Worm (Caenorhabditis elegans) whole organism, midembryonic: Measurements from ENCODE around the gene nas-31.
A peak's percentile ranks its signal among the peaks of the same experiment; 100 is the strongest.

ENCODE experiments used
- T22C8.4 ChIP-seq: fragments of 200-800 bp; sonication (Bioruptor generic); IDR thresholded peaks from 2 replicates; pipeline ENCODE4 v1.3.6; 2022; ENCODE audit warnings: missing genetic modification characterization, missing compliant biosample characterization
- cog-1 ChIP-seq: sonication (generic microtip); optimal IDR thresholded peaks from 2 replicates; lab custom pipeline; 2016; ENCODE audit warnings: missing genetic modification characterization, missing compliant biosample characterization
- flt-1 ChIP-seq: fragments of 200-800 bp; sonication (Bioruptor generic); IDR thresholded peaks from 2 replicates; pipeline ENCODE4 v1.3.6; 2022; ENCODE audit warnings: missing genetic modification characterization, missing compliant biosample characterization
- klf-2 ChIP-seq: fragments of 200-800 bp; sonication (Bioruptor generic); conservative IDR thresholded peaks from 2 replicates; pipeline ENCODE4 v1.3.6; 2022; ENCODE audit warnings: missing genetic modification reagents, missing genetic modification characterization, missing compliant biosample characterization
- med-1 ChIP-seq: sonication (generic microtip); optimal IDR thresholded peaks from 2 replicates; lab custom pipeline; 2017; ENCODE audit warnings: missing genetic modification characterization, mild to moderate bottlenecking, missing compliant biosample characterization, antibody characterized with exemption, missing genetic modification reagents; ENCODE audit not compliant: insufficient read depth
- ref-1 ChIP-seq: fragments of 200-800 bp; sonication (Bioruptor generic); conservative IDR thresholded peaks from 2 replicates; pipeline ENCODE4 v1.3.6; 2022; ENCODE audit warnings: missing genetic modification reagents, missing genetic modification characterization, missing compliant biosample characterization
- tab-1 ChIP-seq: fragments of 200-800 bp; sonication (Bioruptor generic); IDR thresholded peaks from 2 replicates; pipeline ENCODE4 v1.3.6; 2022; ENCODE audit warnings: missing genetic modification characterization, missing compliant biosample characterization
- ztf-23 ChIP-seq: fragments of 200-800 bp; sonication (Bioruptor generic); IDR thresholded peaks from 2 replicates; pipeline ENCODE4 v1.3.6; 2022; ENCODE audit warnings: missing genetic modification reagents, missing genetic modification characterization, missing compliant biosample characterization
- ztf-29 ChIP-seq: fragments of 200-800 bp; sonication (Bioruptor generic); IDR thresholded peaks from 2 replicates; pipeline ENCODE4 v1.3.6; 2022; ENCODE audit warnings: missing genetic modification reagents, missing genetic modification characterization, missing compliant biosample characterization

Gene nas-31

ce11 chrV:10955681-10956476, 34.2 kb upstream of the nas-31 start, which contains the start of gene F17C11.13:
F17C11.13 (plus strand) TSS chrV:10955923.
- TF ChIP-seq cog-1 (tag; lab: Kevin White, UChicago) (no peak), ztf-23 (GFP tag; lab: Robert Waterston, UW) (no peak), ztf-29 (no peak), flt-1 (GFP tag; lab: Robert Waterston, UW) (no peak), tab-1 (GFP tag; lab: Robert Waterston, UW) (no peak), med-1 (GFP tag; lab: Kevin White, UChicago) (no peak), klf-2 (GFP tag; lab: Robert Waterston, UW) (no peak), T22C8.4 (GFP tag; lab: Robert Waterston, UW) (no peak), ref-1 (GFP tag; lab: Robert Waterston, UW) (no peak)

ce11 chrV:10954832-10955231, 33.2 kb upstream of the nas-31 start, which contains the start of gene F17C11.6:
F17C11.6 (plus strand) TSS chrV:10955121.
- TF ChIP-seq T22C8.4 (GFP tag; lab: Robert Waterston, UW): no peak
- no peak for TF ChIP-seq ref-1 (GFP tag; lab: Robert Waterston, UW)
- no peak for TF ChIP-seq flt-1 (GFP tag; lab: Robert Waterston, UW)
- no peak for TF ChIP-seq cog-1 (tag; lab: Kevin White, UChicago)
- TF ChIP-seq ztf-29: no peak
- TF ChIP-seq tab-1 (GFP tag; lab: Robert Waterston, UW): no peak
- TF ChIP-seq med-1 (GFP tag; lab: Kevin White, UChicago): no peak
- TF ChIP-seq ztf-23 (GFP tag; lab: Robert Waterston, UW): no peak
- no peak for TF ChIP-seq klf-2 (GFP tag; lab: Robert Waterston, UW)

- TF ChIP-seq ref-1 (GFP tag; lab: Robert Waterston, UW): no peak
- no peak for TF ChIP-seq cog-1 (tag; lab: Kevin White, UChicago)
- no peak for TF ChIP-seq klf-2 (GFP tag; lab: Robert Waterston, UW)
- no peak for TF ChIP-seq ztf-23 (GFP tag; lab: Robert Waterston, UW)
- TF ChIP-seq tab-1 (GFP tag; lab: Robert Waterston, UW): no peak
- no peak for TF ChIP-seq med-1 (GFP tag; lab: Kevin White, UChicago)
- TF ChIP-seq ztf-29: no peak
- TF ChIP-seq T22C8.4 (GFP tag; lab: Robert Waterston, UW): no peak
- no peak for TF ChIP-seq flt-1 (GFP tag; lab: Robert Waterston, UW)
Measured at ce11 chrV:10954334-10954733, 32.7 kb upstream of the nas-31 start, which contains the start of gene clec-221. clec-221 (minus strand) TSS chrV:10954434.

DNA sequence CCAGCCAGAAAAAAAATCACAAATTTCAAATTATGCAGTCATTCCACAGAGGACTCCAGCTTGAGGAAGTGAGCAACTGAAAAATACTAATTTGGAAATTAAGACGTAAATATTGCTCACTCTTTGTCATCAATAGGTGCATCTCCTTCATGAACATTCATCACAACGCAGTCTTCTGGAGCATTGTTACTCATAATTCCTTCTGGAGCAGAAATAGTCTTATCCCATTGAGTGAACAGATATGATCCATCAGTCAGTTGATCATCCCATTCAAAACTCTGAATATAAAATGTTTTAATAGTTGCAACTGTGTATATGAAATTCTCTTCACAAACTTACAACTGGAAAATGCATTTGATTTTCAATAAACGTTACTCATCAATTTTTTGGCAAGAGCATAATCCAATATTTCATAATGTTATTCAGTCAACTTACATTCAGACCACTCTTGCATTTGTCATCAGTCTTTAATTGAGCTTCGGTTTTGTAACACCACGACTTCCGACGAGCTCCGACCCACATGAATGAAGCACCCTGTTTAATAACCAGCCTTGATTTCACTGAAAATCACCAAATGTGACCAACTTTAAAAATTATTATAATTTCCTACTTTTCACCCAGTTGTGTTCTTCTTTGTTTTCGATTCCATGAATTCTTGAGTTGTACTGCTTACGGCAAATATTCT, 32.0 kb upstream of the nas-31 start:
- no peak for TF ChIP-seq ztf-29
- TF ChIP-seq klf-2 (GFP tag; lab: Robert Waterston, UW): no peak
- TF ChIP-seq med-1 (GFP tag; lab: Kevin White, UChicago): no peak
- TF ChIP-seq ref-1 (GFP tag; lab: Robert Waterston, UW): no peak
- TF ChIP-seq cog-1 (tag; lab: Kevin White, UChicago): no peak
- no peak for TF ChIP-seq T22C8.4 (GFP tag; lab: Robert Waterston, UW)
- TF ChIP-seq ztf-23 (GFP tag; lab: Robert Waterston, UW): no peak
- no peak for TF ChIP-seq flt-1 (GFP tag; lab: Robert Waterston, UW)
- TF ChIP-seq tab-1 (GFP tag; lab: Robert Waterston, UW): no peak

DNA sequence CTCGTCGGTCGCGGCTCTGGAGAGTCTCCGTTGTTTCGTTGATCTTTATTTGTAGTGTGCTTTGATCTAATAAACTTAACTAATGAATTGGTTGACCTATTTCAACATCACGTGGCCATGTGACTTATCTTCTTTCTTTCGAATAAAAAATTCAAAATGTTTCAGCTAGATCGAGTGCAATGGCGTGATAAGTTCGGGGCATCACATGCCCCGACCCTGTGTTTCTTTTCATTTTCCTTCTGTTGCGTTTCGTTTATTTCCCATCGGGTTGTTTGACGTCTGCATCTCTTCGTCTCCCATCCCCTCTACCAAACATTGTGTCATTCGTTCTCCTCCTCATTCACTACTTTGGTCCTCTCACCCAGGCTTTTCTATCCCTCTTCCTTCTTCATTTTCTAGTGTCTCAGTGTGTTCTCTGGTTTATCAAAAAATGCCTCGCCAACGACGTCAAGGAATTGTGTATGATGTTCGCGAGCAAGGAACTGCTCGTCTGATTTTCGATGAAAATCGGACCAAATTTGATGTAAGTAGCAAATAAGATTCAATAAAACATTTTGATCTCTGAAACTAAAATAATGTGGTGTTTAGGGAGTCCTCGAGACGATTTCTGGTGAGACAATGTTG, 30.1 kb upstream of the nas-31 start, which contains the start of gene F17C11.4:
Gene F17C11.4 (plus strand): TSS at position 206 of the 624 bp plus-strand sequence.
- TF ChIP-seq ref-1 (GFP tag; lab: Robert Waterston, UW): no peak
- peak; percentile 34; the same call in 1 of the 2 replicates for TF ChIP-seq ztf-23 (GFP tag; lab: Robert Waterston, UW)

DNA sequence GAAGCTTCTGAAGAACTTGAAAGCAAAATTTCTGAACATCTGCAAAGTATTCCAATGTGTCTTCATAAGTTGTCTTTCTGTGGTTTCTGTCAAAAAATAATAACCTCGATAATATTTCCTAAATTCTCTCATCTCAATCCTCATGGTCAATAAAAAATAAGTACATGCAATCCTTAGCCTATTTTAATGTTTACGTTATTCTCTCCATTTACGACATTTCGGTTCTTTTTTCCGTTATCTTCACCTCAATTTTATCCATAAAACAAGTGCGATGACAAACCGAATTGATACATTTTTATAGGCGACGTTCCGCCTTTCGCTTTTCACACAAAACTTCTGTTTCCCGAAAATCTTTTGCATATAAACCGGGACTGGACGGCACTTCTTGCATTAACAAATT, 27.9 kb upstream of the nas-31 start, which contains the start of gene col-153:
Gene col-153 (plus strand): TSS at position 301 of the 400 bp plus-strand sequence.
- TF ChIP-seq ref-1 (GFP tag; lab: Robert Waterston, UW) (no peak), ztf-29 (no peak), klf-2 (GFP tag; lab: Robert Waterston, UW) (no peak), T22C8.4 (GFP tag; lab: Robert Waterston, UW) (no peak), tab-1 (GFP tag; lab: Robert Waterston, UW) (no peak), flt-1 (GFP tag; lab: Robert Waterston, UW) (no peak), med-1 (GFP tag; lab: Kevin White, UChicago) (no peak), ztf-23 (GFP tag; lab: Robert Waterston, UW) (no peak), cog-1 (tag; lab: Kevin White, UChicago) (no peak)

ce11 chrV:10947930-10948329, 26.3 kb upstream of the nas-31 start, which contains the start of gene F17C11.2:
F17C11.2 (plus strand) TSS chrV:10948230.
- no peak for TF ChIP-seq klf-2 (GFP tag; lab: Robert Waterston, UW)
- TF ChIP-seq T22C8.4 (GFP tag; lab: Robert Waterston, UW): no peak
- TF ChIP-seq med-1 (GFP tag; lab: Kevin White, UChicago): no peak
- TF ChIP-seq ref-1 (GFP tag; lab: Robert Waterston, UW): no peak
- no peak for TF ChIP-seq cog-1 (tag; lab: Kevin White, UChicago)
- TF ChIP-seq ztf-23 (GFP tag; lab: Robert Waterston, UW): no peak
- TF ChIP-seq flt-1 (GFP tag; lab: Robert Waterston, UW): no peak
- TF ChIP-seq ztf-29: no peak
- TF ChIP-seq tab-1 (GFP tag; lab: Robert Waterston, UW): no peak

DNA sequence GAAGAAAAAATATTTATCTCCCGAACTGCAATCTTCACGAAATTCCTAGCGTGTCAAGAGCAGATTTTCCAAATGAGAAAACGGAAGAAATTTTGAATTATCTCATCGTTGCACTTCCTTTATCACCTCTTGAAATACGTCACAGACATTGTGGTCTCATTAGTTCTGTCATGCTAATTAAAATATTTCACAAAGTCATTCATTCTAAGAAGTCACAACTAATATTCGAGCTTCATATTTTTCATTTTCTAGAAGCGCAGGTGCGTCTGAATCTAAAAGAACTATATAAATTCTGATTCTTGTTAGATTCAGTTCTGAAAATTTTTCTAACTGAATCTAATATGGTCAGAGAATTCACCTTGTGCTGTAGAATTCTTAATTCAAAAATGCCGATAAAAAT, 25.6 kb upstream of the nas-31 start:
- TF ChIP-seq med-1 (GFP tag; lab: Kevin White, UChicago): no peak
- TF ChIP-seq tab-1 (GFP tag; lab: Robert Waterston, UW): no peak
- no peak for TF ChIP-seq flt-1 (GFP tag; lab: Robert Waterston, UW)
- TF ChIP-seq ztf-29: no peak
- no peak for TF ChIP-seq cog-1 (tag; lab: Kevin White, UChicago)
- no peak for TF ChIP-seq klf-2 (GFP tag; lab: Robert Waterston, UW)
- TF ChIP-seq ref-1 (GFP tag; lab: Robert Waterston, UW): no peak
- TF ChIP-seq ztf-23 (GFP tag; lab: Robert Waterston, UW): no peak
- no peak for TF ChIP-seq T22C8.4 (GFP tag; lab: Robert Waterston, UW)
